Worm (Caenorhabditis elegans) whole organism, L1 larva: ENCODE results near the gene srd-35.

Experiments used
- C16A3.4 ChIP-seq: fragments of 150-350 bp; optimal IDR thresholded peaks from 2 replicates; lab custom pipeline; 2014; ENCODE audit warnings: missing biosample characterization, missing genetic modification characterization
- C34B4.2 ChIP-seq: sonication (generic microtip); optimal IDR thresholded peaks from 2 replicates; lab custom pipeline; 2017; ENCODE audit warnings: mild to moderate bottlenecking, missing genetic modification characterization, missing compliant biosample characterization
- F16B12.6 ChIP-seq: fragments of 150-350 bp; optimal IDR thresholded peaks from 2 replicates; lab custom pipeline; 2014; ENCODE audit warnings: missing biosample characterization, missing genetic modification characterization
- Y116A8C.19 ChIP-seq: sonication (generic microtip); optimal IDR thresholded peaks from 2 replicates; lab custom pipeline; 2016; ENCODE audit warnings: missing compliant biosample characterization, missing genetic modification characterization, borderline replicate concordance
- aha-1 ChIP-seq: fragments of 150-350 bp; optimal IDR thresholded peaks from 2 replicates; lab custom pipeline; 2014; ENCODE audit warnings: missing biosample characterization, missing genetic modification characterization
- ama-1 ChIP-seq: fragments of 150-350 bp; optimal IDR thresholded peaks from 2 replicates; lab custom pipeline; 2014
- blmp-1 ChIP-seq: fragments of 150-350 bp; optimal IDR thresholded peaks from 2 replicates; lab custom pipeline; 2014; ENCODE audit warnings: missing biosample characterization, missing genetic modification characterization
- ceh-8 ChIP-seq: fragments of 200-800 bp; sonication (Bioruptor generic); optimal IDR thresholded peaks from 2 replicates; lab custom pipeline; 2018; ENCODE audit warnings: mild to moderate bottlenecking, missing genetic modification characterization, moderate library complexity, missing compliant biosample characterization
- ceh-82 ChIP-seq, 3 experiments: fragments of 150-350 bp in 1 of 3; sonication (generic microtip) in 2 of 3; optimal IDR thresholded peaks; 2 replicates each; lab custom pipeline; 2014 to 2017; ENCODE audit warnings: missing biosample characterization in 3 of 3, missing genetic modification characterization in 3 of 3
- dpl-1 ChIP-seq, 3 experiments: fragments of 150-350 bp in 2 of 3; sonication (generic microtip) in 1 of 3; optimal IDR thresholded peaks; 2 replicates each; lab custom pipeline; 2014 to 2017; ENCODE audit warnings: missing biosample characterization in 3 of 3, missing genetic modification characterization in 3 of 3, missing genetic modification reagents in 3 of 3
- efl-1 ChIP-seq, 4 experiments: fragments of 150-350 bp; optimal IDR thresholded peaks in 3 of 4; peaks in 1 of 4; 1 replicate in 1 of 4; 2 replicates in 3 of 4; lab custom pipeline; 2014; ENCODE audit warnings: missing biosample characterization in 2 of 4, missing genetic modification characterization in 2 of 4, missing genetic modification reagents in 2 of 4
- efl-3 ChIP-seq: fragments of 200-800 bp; sonication (Bioruptor generic); optimal IDR thresholded peaks from 2 replicates; lab custom pipeline; 2018; ENCODE audit warnings: mild to moderate bottlenecking, missing genetic modification characterization, missing compliant biosample characterization
- egl-13 ChIP-seq: sonication (generic microtip); optimal IDR thresholded peaks from 2 replicates; lab custom pipeline; 2016; ENCODE audit warnings: missing genotype, missing genetic modification reagents, missing genetic modification characterization, missing compliant biosample characterization
- egl-27 ChIP-seq, 2 experiments: fragments of 150-350 bp in 1 of 2; sonication (generic microtip); optimal IDR thresholded peaks; 3 replicates each; lab custom pipeline; 2017 to 2018; ENCODE audit warnings: missing biosample characterization in 2 of 2, missing genetic modification characterization in 2 of 2, missing genetic modification reagents in 2 of 2
- elt-3 ChIP-seq, 6 experiments: fragments of 150-350 bp in 1 of 6; sonication (generic microtip); optimal IDR thresholded peaks; 2 replicates each; lab custom pipeline; 2017 to 2018; ENCODE audit warnings: missing biosample characterization in 6 of 6, missing genetic modification characterization in 6 of 6, inconsistent platforms in 1 of 6
- ets-5 ChIP-seq: fragments of 200-800 bp; sonication (Bioruptor generic); IDR thresholded peaks from 2 replicates; pipeline ENCODE4 v1.3.6; 2022; ENCODE audit warnings: missing genetic modification characterization, missing compliant biosample characterization
- fkh-10 ChIP-seq: sonication (generic microtip); optimal IDR thresholded peaks from 2 replicates; lab custom pipeline; 2017; ENCODE audit warnings: missing biosample characterization, missing genetic modification reagents, missing genetic modification characterization
- fos-1 ChIP-seq: fragments of 150-350 bp; optimal IDR thresholded peaks from 2 replicates; lab custom pipeline; 2014; ENCODE audit warnings: missing biosample characterization, missing genetic modification characterization
- hlh-4 ChIP-seq: sonication (generic microtip); optimal IDR thresholded peaks from 2 replicates; lab custom pipeline; 2016; ENCODE audit warnings: mild to moderate bottlenecking, missing genetic modification characterization, missing compliant biosample characterization
- irx-1 ChIP-seq: sonication (generic microtip); optimal IDR thresholded peaks from 2 replicates; lab custom pipeline; 2016; ENCODE audit warnings: missing genetic modification characterization, missing compliant biosample characterization
- isw-1 ChIP-seq: fragments of 200-800 bp; sonication (Bioruptor generic); IDR thresholded peaks from 2 replicates; pipeline ENCODE4 v1.3.6; 2022; ENCODE audit warnings: missing genetic modification characterization, missing compliant biosample characterization
- jun-1 ChIP-seq: fragments of 150-350 bp; optimal IDR thresholded peaks from 2 replicates; lab custom pipeline; 2014; ENCODE audit warnings: missing biosample characterization, missing genetic modification reagents, missing genetic modification characterization
- lin-13 ChIP-seq: fragments of 150-350 bp; optimal IDR thresholded peaks from 2 replicates; lab custom pipeline; 2014; ENCODE audit warnings: missing biosample characterization, missing genetic modification reagents, missing genetic modification characterization
- lin-14 ChIP-seq: fragments of 200-800 bp; sonication (Bioruptor generic); optimal IDR thresholded peaks from 2 replicates; lab custom pipeline; 2018; ENCODE audit warnings: mild to moderate bottlenecking, missing genetic modification characterization, moderate library complexity, missing compliant biosample characterization
- lin-35 ChIP-seq, 2 experiments: fragments of 150-350 bp; optimal IDR thresholded peaks; 2 replicates each; lab custom pipeline; 2014; ENCODE audit warnings: missing biosample characterization in 2 of 2, missing genetic modification characterization in 2 of 2, missing genetic modification reagents in 2 of 2
- lsy-2 ChIP-seq, 2 experiments: fragments of 150-350 bp; optimal IDR thresholded peaks; 2 replicates each; lab custom pipeline; 2014; ENCODE audit warnings: missing biosample characterization in 2 of 2, missing genetic modification characterization in 2 of 2
- mab-9 ChIP-seq: fragments of 200-800 bp; sonication (Bioruptor generic); IDR thresholded peaks from 2 replicates; pipeline ENCODE4 v1.3.6; 2022; ENCODE audit warnings: missing genetic modification reagents, missing genetic modification characterization, missing compliant biosample characterization
- mef-2 ChIP-seq: fragments of 150-350 bp; optimal IDR thresholded peaks from 2 replicates; lab custom pipeline; 2014; ENCODE audit warnings: missing biosample characterization, missing genetic modification characterization
- mep-1 ChIP-seq: fragments of 150-350 bp; optimal IDR thresholded peaks from 2 replicates; lab custom pipeline; 2014; ENCODE audit warnings: missing biosample characterization, missing genetic modification characterization
- nhr-47 ChIP-seq: sonication (generic microtip); optimal IDR thresholded peaks from 2 replicates; lab custom pipeline; 2016; ENCODE audit warnings: mild to moderate bottlenecking, missing genetic modification characterization, moderate library complexity, missing compliant biosample characterization
- nhr-71 ChIP-seq: sonication (generic microtip); optimal IDR thresholded peaks from 2 replicates; lab custom pipeline; 2016; ENCODE audit warnings: mild to moderate bottlenecking, missing genetic modification characterization, moderate library complexity, missing compliant biosample characterization
- nhr-84 ChIP-seq: sonication (generic microtip); optimal IDR thresholded peaks from 2 replicates; lab custom pipeline; 2017; ENCODE audit warnings: missing biosample characterization, missing genetic modification characterization
- nhr-90 ChIP-seq: sonication (generic microtip); optimal IDR thresholded peaks from 2 replicates; lab custom pipeline; 2016; ENCODE audit warnings: mild to moderate bottlenecking, missing genetic modification characterization, missing compliant biosample characterization; ENCODE audit not compliant: poor library complexity
- pag-3 ChIP-seq: sonication (generic microtip); optimal IDR thresholded peaks from 2 replicates; lab custom pipeline; 2017; ENCODE audit warnings: missing genetic modification characterization, mild to moderate bottlenecking, missing compliant biosample characterization, antibody characterized with exemption, borderline replicate concordance; ENCODE audit not compliant: insufficient read depth
- pqm-1 ChIP-seq: sonication (generic microtip); optimal IDR thresholded peaks from 3 replicates; lab custom pipeline; 2017; ENCODE audit warnings: missing biosample characterization, missing genetic modification characterization
- rnt-1 ChIP-seq: sonication (generic microtip); optimal IDR thresholded peaks from 2 replicates; lab custom pipeline; 2016; ENCODE audit warnings: mild to moderate bottlenecking, missing genetic modification characterization, moderate library complexity, missing compliant biosample characterization
- skn-1 ChIP-seq: fragments of 150-350 bp; optimal IDR thresholded peaks from 2 replicates; lab custom pipeline; 2014; ENCODE audit warnings: missing biosample characterization, missing genetic modification characterization
- snu-23 ChIP-seq: sonication (generic microtip); optimal IDR thresholded peaks from 2 replicates; lab custom pipeline; 2016; ENCODE audit warnings: missing genetic modification characterization, missing compliant biosample characterization
- sptf-1 ChIP-seq: fragments of 150-350 bp; optimal IDR thresholded peaks from 2 replicates; lab custom pipeline; 2014; ENCODE audit warnings: missing biosample characterization, missing genetic modification characterization
- sup-37 ChIP-seq: fragments of 200-800 bp; sonication (Bioruptor generic); optimal IDR thresholded peaks from 2 replicates; lab custom pipeline; 2018; ENCODE audit warnings: mild to moderate bottlenecking, missing genetic modification characterization, missing compliant biosample characterization
- swsn-7 ChIP-seq: sonication (generic microtip); optimal IDR thresholded peaks from 2 replicates; lab custom pipeline; 2016; ENCODE audit warnings: missing genetic modification characterization, missing compliant biosample characterization
- tbx-2 ChIP-seq: sonication (generic microtip); optimal IDR thresholded peaks from 2 replicates; lab custom pipeline; 2016; ENCODE audit warnings: missing genetic modification characterization, missing compliant biosample characterization
- unc-30 ChIP-seq: sonication (generic microtip); optimal IDR thresholded peaks from 2 replicates; lab custom pipeline; 2017; ENCODE audit warnings: missing biosample characterization, missing genetic modification characterization
- unc-98 ChIP-seq: fragments of 200-800 bp; sonication (Bioruptor generic); IDR thresholded peaks from 2 replicates; pipeline ENCODE4 v1.3.6; 2022; ENCODE audit warnings: missing genetic modification characterization, missing compliant biosample characterization
- vab-15 ChIP-seq: sonication (generic microtip); optimal IDR thresholded peaks from 2 replicates; lab custom pipeline; 2017; ENCODE audit warnings: missing genotype, mild to moderate bottlenecking, missing genetic modification characterization, missing compliant biosample characterization
- xbp-1 ChIP-seq: sonication (generic microtip); optimal IDR thresholded peaks from 2 replicates; lab custom pipeline; 2016; ENCODE audit warnings: missing genetic modification characterization, missing compliant biosample characterization

The srd-35 gene

ce11 chrV:12950812-12951528, 13.2 kb upstream of the srd-35 start, which contains the start of the genes T16G1.9 and T16G1.18 (continued):
- peak; percentile 7 for TF ChIP-seq F16B12.6
- TF ChIP-seq snu-23 (GFP tag; lab: Kevin White, UChicago): peak; percentile 56
- TF ChIP-seq lin-35 (GFP tag; optimal IDR thresholded peaks at IDR 0.05; lab: Kevin White, UChicago): peak; percentile 52 to 56
- no peak for TF ChIP-seq ceh-8 (GFP tag; lab: Kevin White, UChicago)
- peak; percentile 43 for TF ChIP-seq mep-1
- no peak for TF ChIP-seq sptf-1 (tag; lab: Kevin White, UChicago)
- peak; percentile 77 for TF ChIP-seq lin-14 (GFP tag; lab: Kevin White, UChicago)
- TF ChIP-seq egl-13 (tag; lab: Kevin White, UChicago): no peak
- no peak for TF ChIP-seq egl-27 (tag; optimal IDR thresholded peaks at IDR 0.05; lab: Kevin White, UChicago)
- TF ChIP-seq tbx-2: peak; percentile 14
- peak; percentile 58 to 65 for TF ChIP-seq efl-1 (optimal IDR thresholded peaks at IDR 0.05; lab: Kevin White, UChicago)
- TF ChIP-seq efl-1 (GFP tag; optimal IDR thresholded peaks at IDR 0.05 in 1 of 2; lab: Kevin White, UChicago): peak in 1 of 2 experiments; percentile 28

ce11 chrV:12952287-12952686, 11.9 kb upstream of the srd-35 start, which contains the start of gene pqn-68:
pqn-68 (plus strand) TSS chrV:12952636.
- no peak for TF ChIP-seq mab-9 (GFP tag; lab: Robert Waterston, UW)
- no peak for TF ChIP-seq pqm-1
- peak; percentile 2 for TF ChIP-seq C16A3.4 (tag; lab: Kevin White, UChicago)
- TF ChIP-seq Y116A8C.19 (tag; lab: Kevin White, UChicago): no peak
- peak; percentile 30 for TF ChIP-seq nhr-71
- peak; percentile 32 for TF ChIP-seq lin-14 (GFP tag; lab: Kevin White, UChicago)
- TF ChIP-seq isw-1 (GFP tag; lab: Robert Waterston, UW): no peak
- TF ChIP-seq ceh-82 (tag; optimal IDR thresholded peaks at IDR 0.05; lab: Kevin White, UChicago): peak in 1 of 3 experiments; percentile 12
- peak; percentile 1 for TF ChIP-seq swsn-7 (tag; lab: Kevin White, UChicago)
- TF ChIP-seq xbp-1 (tag; lab: Kevin White, UChicago): peak; percentile 33
- peak; percentile 30 to 41 for TF ChIP-seq efl-1 (optimal IDR thresholded peaks at IDR 0.05; lab: Kevin White, UChicago)
- TF ChIP-seq efl-1 (GFP tag; optimal IDR thresholded peaks at IDR 0.05 in 1 of 2; lab: Kevin White, UChicago): peak in 1 of 2 experiments; percentile 18
- TF ChIP-seq mef-2 (tag; lab: Kevin White, UChicago): no peak
- TF ChIP-seq nhr-90 (tag; lab: Kevin White, UChicago): no peak
- TF ChIP-seq pag-3: no peak
- TF ChIP-seq snu-23 (GFP tag; lab: Kevin White, UChicago): peak; percentile 43
- peak; percentile 49 for TF ChIP-seq rnt-1 (tag; lab: Kevin White, UChicago)
- TF ChIP-seq skn-1 (tag; lab: Kevin White, UChicago): no peak
- no peak for TF ChIP-seq hlh-4 (tag; lab: Kevin White, UChicago)
- TF ChIP-seq nhr-47 (tag; lab: Kevin White, UChicago): peak; percentile 15
- peak in 2 of 3 experiments; percentile 24 to 66 for TF ChIP-seq dpl-1 (GFP tag; optimal IDR thresholded peaks at IDR 0.05; lab: Kevin White, UChicago)
- TF ChIP-seq lin-35 (GFP tag; optimal IDR thresholded peaks at IDR 0.05; lab: Kevin White, UChicago): peak; percentile 33 to 48
- no peak for TF ChIP-seq unc-30
- TF ChIP-seq nhr-84 (tag; lab: Kevin White, UChicago): no peak
- TF ChIP-seq lsy-2 (tag; optimal IDR thresholded peaks at IDR 0.05; lab: Kevin White, UChicago): peak; percentile 26 to 56
- TF ChIP-seq blmp-1 (tag; lab: Kevin White, UChicago): peak; percentile 28
- TF ChIP-seq C34B4.2: no peak
- TF ChIP-seq sup-37 (GFP tag; lab: Kevin White, UChicago): no peak

- TF ChIP-seq pag-3 (no peak), irx-1 (tag; lab: Kevin White, UChicago) (no peak), ama-1 (lab: Kevin White, UChicago) (no peak), nhr-84 (tag; lab: Kevin White, UChicago) (no peak), ets-5 (no peak), lin-13 (GFP tag; lab: Kevin White, UChicago) (no peak), fkh-10 (GFP tag; lab: Kevin White, UChicago) (no peak), mep-1 (no peak), sptf-1 (tag; lab: Kevin White, UChicago) (no peak), vab-15 (tag; lab: Kevin White, UChicago) (no peak), fos-1 (no peak), aha-1 (tag; lab: Kevin White, UChicago) (no peak), efl-3 (GFP tag; lab: Kevin White, UChicago) (no peak), tbx-2 (no peak), elt-3 (tag; optimal IDR thresholded peaks at IDR 0.05; lab: Kevin White, UChicago) (no peak), xbp-1 (tag; lab: Kevin White, UChicago) (no peak), ceh-82 (tag; optimal IDR thresholded peaks at IDR 0.05; lab: Kevin White, UChicago) (no peak), unc-98 (GFP tag; lab: Robert Waterston, UW) (no peak), jun-1 (tag; lab: Kevin White, UChicago) (no peak), egl-13 (tag; lab: Kevin White, UChicago) (no peak)
Observed at ce11 chrV:12953702-12954101, 10.5 kb upstream of the srd-35 start, which contains the start of gene eif-3.K. eif-3.K (plus strand) TSS chrV:12954002.
